Worm (Caenorhabditis elegans) whole organism, late embryonic: ENCODE results near the gene szy-20.

Experiments
- F13H6.1 ChIP-seq: sonication (generic microtip); optimal IDR thresholded peaks from 2 replicates; lab custom pipeline; 2016; ENCODE audit warnings: missing genetic modification characterization, missing compliant biosample characterization
- K02D7.2 ChIP-seq: sonication (generic microtip); optimal IDR thresholded peaks from 2 replicates; lab custom pipeline; 2017; ENCODE audit warnings: mild to moderate bottlenecking, missing genetic modification characterization, missing compliant biosample characterization
- Y22D7AL.16 ChIP-seq: sonication (generic microtip); optimal IDR thresholded peaks from 2 replicates; lab custom pipeline; 2016; ENCODE audit warnings: missing genetic modification characterization, missing compliant biosample characterization
- ahr-1 ChIP-seq: sonication (generic microtip); optimal IDR thresholded peaks from 2 replicates; lab custom pipeline; 2016; ENCODE audit warnings: missing genetic modification characterization, missing compliant biosample characterization
- ceh-31 ChIP-seq: sonication (generic microtip); optimal IDR thresholded peaks from 2 replicates; lab custom pipeline; 2016; ENCODE audit warnings: missing genetic modification characterization, missing compliant biosample characterization
- dve-1 ChIP-seq: sonication (generic microtip); optimal IDR thresholded peaks from 2 replicates; lab custom pipeline; 2017; ENCODE audit warnings: antibody characterized with exemption, mild to moderate bottlenecking, missing genetic modification characterization, missing compliant biosample characterization
- fax-1 ChIP-seq: sonication (generic microtip); optimal IDR thresholded peaks from 2 replicates; lab custom pipeline; 2016; ENCODE audit warnings: missing genotype, missing genetic modification characterization, missing compliant biosample characterization
- hlh-6 ChIP-seq: sonication (generic microtip); optimal IDR thresholded peaks from 2 replicates; lab custom pipeline; 2016; ENCODE audit warnings: missing genotype, missing genetic modification characterization, missing compliant biosample characterization
- lim-6 ChIP-seq: sonication (generic microtip); optimal IDR thresholded peaks from 2 replicates; lab custom pipeline; 2016; ENCODE audit warnings: missing genetic modification characterization, missing compliant biosample characterization
- nhr-11 ChIP-seq: fragments of 150-350 bp; optimal IDR thresholded peaks from 2 replicates; lab custom pipeline; 2014; ENCODE audit warnings: missing biosample characterization, missing genetic modification characterization
- nhr-232 ChIP-seq: sonication (generic microtip); optimal IDR thresholded peaks from 2 replicates; lab custom pipeline; 2016; ENCODE audit warnings: missing genetic modification characterization, missing compliant biosample characterization
- pqm-1 ChIP-seq: sonication (generic microtip); optimal IDR thresholded peaks from 2 replicates; lab custom pipeline; 2016; ENCODE audit warnings: missing genetic modification characterization, missing compliant biosample characterization
- unc-42 ChIP-seq: sonication (generic microtip); optimal IDR thresholded peaks from 2 replicates; lab custom pipeline; 2016; ENCODE audit warnings: missing genotype, missing genetic modification characterization, missing compliant biosample characterization
- zip-5 ChIP-seq: sonication (generic microtip); optimal IDR thresholded peaks from 2 replicates; lab custom pipeline; 2016; ENCODE audit warnings: missing genetic modification characterization, missing compliant biosample characterization

DNA sequence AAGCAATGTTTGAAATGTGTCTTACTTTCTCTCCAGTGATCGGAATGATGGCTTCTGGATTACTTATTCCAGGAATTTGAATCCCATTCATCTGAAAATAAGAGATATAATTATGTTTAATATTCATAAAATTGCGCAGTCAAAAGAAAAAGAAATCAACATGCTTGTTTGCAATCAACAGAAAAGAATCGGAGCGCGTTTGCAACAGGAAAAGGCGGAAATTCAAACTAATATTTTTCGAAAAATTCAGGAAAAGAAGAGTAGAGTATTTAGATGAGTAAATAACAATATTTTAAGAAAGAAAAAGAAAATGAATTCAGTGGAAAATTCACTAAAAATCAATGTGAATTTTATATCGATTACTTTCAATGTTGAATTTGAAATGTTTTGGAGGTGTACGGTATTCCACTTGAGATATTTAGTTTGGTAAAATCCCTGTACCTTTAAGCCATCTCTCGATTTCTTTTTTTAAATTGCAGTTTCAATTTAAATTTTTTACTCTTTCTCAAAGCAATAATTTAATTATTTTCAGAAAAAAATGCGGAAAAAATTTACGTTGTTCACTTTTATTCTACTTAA is 28.7 kb downstream of the szy-20 start, which contains the start of the genes set-17 and T21B10.4:
- TF ChIP-seq F13H6.1 (no peak), zip-5 (tag; lab: Kevin White, UChicago) (no peak), nhr-11 (no peak), ceh-31 (tag; lab: Kevin White, UChicago) (no peak), nhr-232 (tag; lab: Kevin White, UChicago) (no peak), lim-6 (tag; lab: Kevin White, UChicago) (no peak), dve-1 (tag; lab: Kevin White, UChicago) (no peak), ahr-1 (no peak), fax-1 (no peak), pqm-1 (no peak), Y22D7AL.16 (tag; lab: Kevin White, UChicago) (no peak), hlh-6 (tag; lab: Kevin White, UChicago) (no peak), unc-42 (no peak), K02D7.2 (no peak)
